Worm (Caenorhabditis elegans): ENCODE results near the gene unc-112.
A peak's percentile ranks its signal among the peaks of the same experiment; 100 is the strongest.

The unc-112 gene

ce11 chrV:14707958-14708357 is 11.5 kb upstream of the unc-112 start, which contains the start of gene R08A2.9:
Gene R08A2.9, plus strand, starts transcription at chrV:14708258.
- TF ChIP-seq pqm-1 (tag; optimal IDR thresholded peaks at IDR 0.05) (no peak), dpl-1 (GFP tag; optimal IDR thresholded peaks at IDR 0.05) (no peak), nhr-90 (tag; optimal IDR thresholded peaks at IDR 0.05; ENCODE audit: poor library complexity) (no peak), ets-5 (GFP tag; IDR thresholded peaks at IDR 0.05) (no peak), mef-2 (tag; optimal IDR thresholded peaks at IDR 0.05) (no peak), ceh-82 (tag; optimal IDR thresholded peaks at IDR 0.05) (no peak), ceh-63 (GFP tag; optimal IDR thresholded peaks at IDR 0.05) (no peak), nhr-28 (tag; optimal IDR thresholded peaks at IDR 0.05) (no peak), ceh-88 (GFP tag; IDR thresholded peaks at IDR 0.05) (no peak), nhr-11 (tag; optimal IDR thresholded peaks at IDR 0.05) (no peak), lin-15B (tag; optimal IDR thresholded peaks at IDR 0.05) (no peak), xbp-1 (tag; optimal IDR thresholded peaks at IDR 0.05) (no peak), egl-27 (tag; optimal IDR thresholded peaks at IDR 0.05) (no peak), grh-1 (GFP tag; IDR thresholded peaks at IDR 0.05) (no peak), efl-3 (GFP tag; optimal IDR thresholded peaks at IDR 0.05) (no peak), lsy-2 (tag; optimal IDR thresholded peaks at IDR 0.05) (no peak)

ce11 chrV:14698666-14699065 is 2.2 kb upstream of the unc-112 start, which contains the start of gene set-5:
Gene set-5, plus strand, starts transcription at chrV:14698966.
- no peak for TF ChIP-seq blmp-1 (tag; optimal IDR thresholded peaks at IDR 0.05)
- TF ChIP-seq nhr-237 (tag; optimal IDR thresholded peaks at IDR 0.05) = no peak
- no peak for TF ChIP-seq tbx-2 (tag; optimal IDR thresholded peaks at IDR 0.05)
- TF ChIP-seq ceh-88 (GFP tag; IDR thresholded peaks at IDR 0.05) = no peak
- TF ChIP-seq unc-98 (GFP tag; IDR thresholded peaks at IDR 0.05) = no peak
- no peak for TF ChIP-seq efl-3 (GFP tag; optimal IDR thresholded peaks at IDR 0.05)
- TF ChIP-seq C34B4.2 (tag; optimal IDR thresholded peaks at IDR 0.05) = no peak
- TF ChIP-seq nhr-20 (tag; optimal IDR thresholded peaks at IDR 0.05) = no peak
- no peak for TF ChIP-seq elt-3 (tag; optimal IDR thresholded peaks at IDR 0.05)

- TF ChIP-seq lin-13 (GFP tag; optimal IDR thresholded peaks at IDR 0.05) (no peak), lin-35 (GFP tag; optimal IDR thresholded peaks at IDR 0.05) (no peak), nhr-71 (tag; optimal IDR thresholded peaks at IDR 0.05) (no peak), unc-130 (tag; optimal IDR thresholded peaks at IDR 0.05) (no peak), zip-4 (GFP tag; optimal IDR thresholded peaks at IDR 0.05) (no peak), ceh-63 (GFP tag; optimal IDR thresholded peaks at IDR 0.05) (no peak), fkh-4 (tag; optimal IDR thresholded peaks at IDR 0.05; ENCODE audit: borderline replicate concordance) (no peak), isw-1 (GFP tag; IDR thresholded peaks at IDR 0.05) (no peak), aha-1 (tag; optimal IDR thresholded peaks at IDR 0.05) (no peak), unc-98 (GFP tag; IDR thresholded peaks at IDR 0.05) (no peak), vab-15 (tag; optimal IDR thresholded peaks at IDR 0.05) (no peak), mef-2 (tag; optimal IDR thresholded peaks at IDR 0.05) (no peak), nhr-84 (tag; optimal IDR thresholded peaks at IDR 0.05) (no peak)
These were observed 1.6 kb upstream of the unc-112 start for ce11 chrV:14698005-14698404.

- TF ChIP-seq rnt-1 (tag; optimal IDR thresholded peaks at IDR 0.05) (peak; percentile 22), pag-3 (tag; optimal IDR thresholded peaks at IDR 0.05; ENCODE audit: borderline replicate concordance, insufficient read depth) (peak; percentile 71), nhr-84 (tag; optimal IDR thresholded peaks at IDR 0.05) (no peak)
These were observed 741 bp downstream of the unc-112 start for ce11 chrV:14695713-14696112.

Measured in whole organism, L1 larva.